Worm (Caenorhabditis elegans): Measurements from ENCODE around the gene dao-3.

- no peak for TF ChIP-seq flh-1 (GFP tag; optimal IDR thresholded peaks at IDR 0.05)
- TF ChIP-seq ztf-11 (tag; optimal IDR thresholded peaks at IDR 0.05), result no peak
- TF ChIP-seq hlh-1 (tag; optimal IDR thresholded peaks at IDR 0.05), result no peak
- no peak for TF ChIP-seq lsy-2 (tag; optimal IDR thresholded peaks at IDR 0.05)
- TF ChIP-seq pha-4 (tag; optimal IDR thresholded peaks at IDR 0.05), result no peak
- TF ChIP-seq nhr-76 (tag; optimal IDR thresholded peaks at IDR 0.05), result no peak
- TF ChIP-seq lin-13 (tag; optimal IDR thresholded peaks at IDR 0.05), result no peak
- TF ChIP-seq ces-1 (GFP tag; optimal IDR thresholded peaks at IDR 0.05), result no peak
- TF ChIP-seq unc-39 (tag; optimal IDR thresholded peaks at IDR 0.05), result no peak
- no peak for TF ChIP-seq unc-120 (tag; optimal IDR thresholded peaks at IDR 0.05; ENCODE audit: poor library complexity, severe bottlenecking)
- TF ChIP-seq nhr-12 (tag; optimal IDR thresholded peaks at IDR 0.05), result no peak
- TF ChIP-seq unc-62 (GFP tag; optimal IDR thresholded peaks at IDR 0.05), result no peak
Measured at ce11 chrX:8083919-8084318, 2.4 kb downstream of the dao-3 start, which contains the start of gene K07E3.4.

All from whole organism, mixed stage, embryonic.